Fruit fly (Drosophila melanogaster): ENCODE results near the gene Rrp6.

Gene Rrp6

DNA sequence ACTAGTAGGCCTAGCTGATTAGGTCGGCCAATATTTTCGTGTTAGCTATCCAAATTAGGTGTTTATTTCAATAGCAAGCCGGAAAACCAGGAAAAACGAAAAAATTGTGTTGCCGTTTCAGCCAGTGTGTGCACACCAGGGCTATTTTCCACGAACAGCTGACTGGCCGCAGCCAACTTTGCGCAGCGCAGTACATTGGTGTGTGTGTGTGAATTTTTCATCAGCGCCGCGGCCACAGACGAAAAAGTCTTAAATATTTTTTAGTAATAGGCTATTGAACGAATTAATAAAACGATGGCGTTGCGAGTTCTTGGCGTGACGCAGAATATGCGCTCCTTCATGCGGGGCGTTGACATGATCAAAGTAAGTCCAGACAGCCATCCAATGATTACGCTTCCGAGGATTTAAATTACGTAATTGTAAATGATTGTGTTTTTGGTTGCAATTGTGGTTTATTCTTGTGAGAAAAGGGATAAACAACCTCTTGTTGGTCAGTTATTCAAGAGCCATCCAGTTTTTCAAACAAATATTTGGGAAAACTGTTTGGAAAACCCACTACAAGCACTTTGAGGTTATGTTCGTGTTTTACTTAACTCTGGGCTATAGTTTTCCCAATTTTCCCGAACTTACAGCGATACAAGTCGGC, 4.1 kb upstream of the Rrp6 start, which contains the start of the genes CycC and UQCR-C1 (continued):
- TF ChIP-seq Lim3 (GFP tag; IDR thresholded peaks at IDR 0.05), result no peak
- TF ChIP-seq CG33557 (GFP tag; optimal IDR thresholded peaks at IDR 0.05), result no peak
- no peak for TF ChIP-seq dati (GFP tag; IDR thresholded peaks at IDR 0.05)
- TF ChIP-seq btn (GFP tag; optimal IDR thresholded peaks at IDR 0.05), result no peak
- TF ChIP-seq CG1832 (GFP tag; optimal IDR thresholded peaks at IDR 0.05), result no peak
- no peak for TF ChIP-seq tap (tag; optimal IDR thresholded peaks at IDR 0.05)
- no peak for TF ChIP-seq psq (GFP tag; optimal IDR thresholded peaks at IDR 0.05)
- no peak for TF ChIP-seq CG16779 (GFP tag; IDR thresholded peaks at IDR 0.05)
- TF ChIP-seq CG42726 (GFP tag; IDR thresholded peaks at IDR 0.05; ENCODE audit: partially characterized antibody), result no peak
- TF ChIP-seq stwl (tag; optimal IDR thresholded peaks at IDR 0.05), result peak; percentile 62
- no peak for TF ChIP-seq CG6654 (GFP tag; optimal IDR thresholded peaks at IDR 0.05)
- TF ChIP-seq chm (GFP tag; IDR thresholded peaks at IDR 0.05), result no peak
- no peak for TF ChIP-seq CG3163 (GFP tag; optimal IDR thresholded peaks at IDR 0.05)
- no peak for TF ChIP-seq Mrtf (GFP tag; IDR thresholded peaks at IDR 0.05)
- no peak for TF ChIP-seq CG10209 (GFP tag; optimal IDR thresholded peaks at IDR 0.05)
- TF ChIP-seq sens-2 (GFP tag; IDR thresholded peaks at IDR 0.05), result no peak
- TF ChIP-seq chif (GFP tag; optimal IDR thresholded peaks at IDR 0.05), result no peak
- TF ChIP-seq CG3281 (GFP tag; optimal IDR thresholded peaks at IDR 0.05), result peak; percentile 31
- no peak for TF ChIP-seq Nf-YA (GFP tag; IDR thresholded peaks at IDR 0.05)
- TF ChIP-seq CG15479 (GFP tag; optimal IDR thresholded peaks at IDR 0.05), result no peak
- no peak for TF ChIP-seq Dref (GFP tag; IDR thresholded peaks at IDR 0.05)
- TF ChIP-seq CG30020 (tag; optimal IDR thresholded peaks at IDR 0.05), result peak; percentile 33
- no peak for TF ChIP-seq ssp (GFP tag; IDR thresholded peaks at IDR 0.05)
- no peak for TF ChIP-seq pita (GFP tag; optimal IDR thresholded peaks at IDR 0.05)
- no peak for TF ChIP-seq kah (GFP tag; optimal IDR thresholded peaks at IDR 0.05)
- TF ChIP-seq CG17612 (GFP tag; IDR thresholded peaks at IDR 0.05), result no peak
- no peak for TF ChIP-seq esg (GFP tag; conservative IDR thresholded peaks at IDR 0.05)
- TF ChIP-seq CG8924 (tag; optimal IDR thresholded peaks at IDR 0.05), result no peak
- no peak for TF ChIP-seq Atf-2 (GFP tag; optimal IDR thresholded peaks at IDR 0.05)
- TF ChIP-seq H15 (GFP tag; IDR thresholded peaks at IDR 0.05), result no peak
- no peak for TF ChIP-seq shn (GFP tag; optimal IDR thresholded peaks at IDR 0.05)
- no peak for TF ChIP-seq CG10654 (GFP tag; optimal IDR thresholded peaks at IDR 0.05)
- no peak for TF ChIP-seq CG6272 (GFP tag; IDR thresholded peaks at IDR 0.05)
- no peak for TF ChIP-seq dysf (GFP tag; IDR thresholded peaks at IDR 0.05)
- TF ChIP-seq dmrt99B (tag; optimal IDR thresholded peaks at IDR 0.05), result no peak
- no peak for TF ChIP-seq yki (optimal IDR thresholded peaks at IDR 0.05)
- TF ChIP-seq CG7372 (GFP tag; IDR thresholded peaks at IDR 0.05), result no peak
- no peak for TF ChIP-seq kni (GFP tag; optimal IDR thresholded peaks at IDR 0.05)
- no peak for TF ChIP-seq schlank (tag; optimal IDR thresholded peaks at IDR 0.05)
- peak; percentile 8 for TF ChIP-seq CG17829 (tag; optimal IDR thresholded peaks at IDR 0.05)
- TF ChIP-seq Mad (GFP tag; optimal IDR thresholded peaks at IDR 0.05), result no peak
- TF ChIP-seq CG5180 (GFP tag; optimal IDR thresholded peaks at IDR 0.05), result no peak
- TF ChIP-seq bcd (GFP tag; optimal IDR thresholded peaks at IDR 0.05), result no peak
- no peak for TF ChIP-seq tx (GFP tag; optimal IDR thresholded peaks at IDR 0.05)
- no peak for TF ChIP-seq Ada2b (GFP tag; IDR thresholded peaks at IDR 0.05)
- no peak for TF ChIP-seq CG12104 (GFP tag; optimal IDR thresholded peaks at IDR 0.05)
- TF ChIP-seq tup (GFP tag; optimal IDR thresholded peaks at IDR 0.05), result no peak
- no peak for TF ChIP-seq CG8089 (GFP tag; optimal IDR thresholded peaks at IDR 0.05)
- no peak for TF ChIP-seq Chrac-16 (GFP tag; optimal IDR thresholded peaks at IDR 0.05)
- peak; percentile 10 for TF ChIP-seq Dp (GFP tag; optimal IDR thresholded peaks at IDR 0.05)
- peak; percentile 30 for TF ChIP-seq ewg (GFP tag; optimal IDR thresholded peaks at IDR 0.05)
- TF ChIP-seq sim (GFP tag; IDR thresholded peaks at IDR 0.05), result no peak
